Fruit fly (Drosophila melanogaster): ENCODE results near the gene CG42371.

Gene CG42371

DNA sequence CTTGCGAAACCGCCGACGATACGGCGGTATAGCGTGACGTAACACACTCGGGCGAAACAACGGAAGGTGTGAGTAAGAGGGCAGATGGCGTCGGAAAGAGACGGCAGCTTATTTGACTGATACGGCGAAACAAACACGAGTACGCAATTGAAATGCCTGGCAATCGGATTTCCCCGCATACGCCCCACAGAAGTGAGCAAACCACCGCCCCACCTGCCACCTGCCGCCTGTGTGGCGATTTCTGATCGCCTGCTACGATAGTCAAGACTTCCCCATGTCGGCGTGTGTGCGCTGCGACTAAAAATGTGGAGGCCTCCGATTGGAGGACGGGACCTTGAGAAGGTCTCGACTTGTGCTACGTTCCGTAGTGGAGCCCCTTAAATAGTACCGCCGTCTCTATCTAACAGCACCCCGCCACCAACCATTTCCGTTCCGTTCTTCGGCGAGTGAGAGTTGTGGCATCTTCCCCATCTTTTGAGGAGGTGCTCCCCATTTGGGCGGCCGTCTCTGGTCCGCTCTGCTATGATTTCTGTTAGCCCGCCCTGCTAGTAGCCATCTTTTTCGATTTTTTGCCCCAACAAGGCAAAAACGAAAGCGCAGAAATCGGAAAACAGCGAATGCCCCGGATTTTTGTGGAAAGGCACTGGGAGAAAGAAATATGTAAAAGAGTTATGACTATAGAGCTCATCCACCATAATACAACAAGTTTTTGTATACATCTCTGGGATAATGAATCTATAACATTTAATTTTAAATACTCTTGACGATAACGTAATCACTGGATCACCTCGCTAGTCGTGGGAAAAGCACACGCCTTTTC lies 18.2 kb downstream of the CG42371 start (continued):
- TF ChIP-seq CG10462 (GFP tag; optimal IDR thresholded peaks at IDR 0.05) (peak; percentile 78), CG17612 (GFP tag; IDR thresholded peaks at IDR 0.05) (no peak), CG15601 (tag; optimal IDR thresholded peaks at IDR 0.05) (peak; percentile 84), peb (GFP tag; IDR thresholded peaks at IDR 0.05) (no peak), CG6272 (GFP tag; IDR thresholded peaks at IDR 0.05) (peak; percentile 84), Aef1 (GFP tag; IDR thresholded peaks at IDR 0.05) (no peak), sug (tag; optimal IDR thresholded peaks at IDR 0.05) (peak; percentile 94), emc (GFP tag; optimal IDR thresholded peaks at IDR 0.05) (peak; percentile 62), tgo (GFP tag; IDR thresholded peaks at IDR 0.05) (no peak), CG31388 (GFP tag; optimal IDR thresholded peaks at IDR 0.05) (peak; percentile 56), da (GFP tag; optimal IDR thresholded peaks at IDR 0.05) (peak; percentile 63), Ssrp (tag; optimal IDR thresholded peaks at IDR 0.05) (peak; percentile 86), Hand (GFP tag; optimal IDR thresholded peaks at IDR 0.05) (peak; percentile 50), CG30020 (tag; optimal IDR thresholded peaks at IDR 0.05) (peak; percentile 26), Xbp1 (GFP tag; optimal IDR thresholded peaks at IDR 0.05) (peak; percentile 87), CG10274 (GFP tag; optimal IDR thresholded peaks at IDR 0.05) (peak; percentile 50), Hr51 (GFP tag; optimal IDR thresholded peaks at IDR 0.05) (peak; percentile 66 to 88), CG12155 (GFP tag; optimal IDR thresholded peaks at IDR 0.05) (peak; percentile 79), CG10431 (GFP tag; optimal IDR thresholded peaks at IDR 0.05) (peak; percentile 12), wdn (GFP tag; IDR thresholded peaks at IDR 0.05) (no peak), CG12744 (GFP tag; optimal IDR thresholded peaks at IDR 0.05) (peak; percentile 51), dmrt11E (tag; optimal IDR thresholded peaks at IDR 0.05) (peak; percentile 84), Pdp1 (GFP tag; optimal IDR thresholded peaks at IDR 0.05) (peak; percentile 91 to 98), Side (GFP tag; optimal IDR thresholded peaks at IDR 0.05) (peak; percentile 90), CG15011 (GFP tag; optimal IDR thresholded peaks at IDR 0.05) (peak; percentile 76), abd-A (tag; optimal IDR thresholded peaks at IDR 0.05) (peak; percentile 84), CG1602 (GFP tag; optimal IDR thresholded peaks at IDR 0.05) (peak; percentile 86), CG12071 (GFP tag; optimal IDR thresholded peaks at IDR 0.05) (peak; percentile 79), CG12659 (GFP tag; optimal IDR thresholded peaks at IDR 0.05) (peak; percentile 82), Adf1 (GFP tag; IDR thresholded peaks at IDR 0.05) (no peak), Sin3A (optimal IDR thresholded peaks at IDR 0.05) (no peak), vfl (GFP tag; optimal IDR thresholded peaks at IDR 0.05) (peak; percentile 72), slou (GFP tag; optimal IDR thresholded peaks at IDR 0.05) (no peak), CG6791 (GFP tag; IDR thresholded peaks at IDR 0.05; ENCODE audit: partially characterized antibody) (no peak), Oli (tag; optimal IDR thresholded peaks at IDR 0.05) (peak; percentile 91), NC2α (GFP tag; optimal IDR thresholded peaks at IDR 0.05) (peak; percentile 85), CG12299 (tag; optimal IDR thresholded peaks at IDR 0.05) (peak; percentile 23), CG10654 (GFP tag; optimal IDR thresholded peaks at IDR 0.05) (peak; percentile 81), row (GFP tag; IDR thresholded peaks at IDR 0.05) (no peak), CG3407 (GFP tag; optimal IDR thresholded peaks at IDR 0.05) (peak; percentile 83), Stat92E (GFP tag; optimal IDR thresholded peaks at IDR 0.05) (no peak), dati (GFP tag; IDR thresholded peaks at IDR 0.05) (no peak), B-H2 (GFP tag; optimal IDR thresholded peaks at IDR 0.05) (peak; percentile 28), maf-S (GFP tag; optimal IDR thresholded peaks at IDR 0.05) (peak; percentile 82), Jarid2 (GFP tag; optimal IDR thresholded peaks at IDR 0.05) (peak; percentile 31), wor (GFP tag; IDR thresholded peaks at IDR 0.05) (no peak), CG3281 (GFP tag; optimal IDR thresholded peaks at IDR 0.05) (peak; percentile 80), CG17186 (GFP tag; optimal IDR thresholded peaks at IDR 0.05) (peak; percentile 36), oc (tag; optimal IDR thresholded peaks at IDR 0.05) (peak; percentile 88)

Data from whole organism, embryonic.